Worm (Caenorhabditis elegans) whole organism, L2 larva: ENCODE results near the gene Y57G11C.42.

Experiments used
- F13H6.1 ChIP-seq: sonication (generic microtip); optimal IDR thresholded peaks from 2 replicates; lab custom pipeline; 2016; ENCODE audit warnings: missing genetic modification characterization, missing compliant biosample characterization
- R02D3.7 ChIP-seq: fragments of 150-350 bp; optimal IDR thresholded peaks from 2 replicates; lab custom pipeline; 2014; ENCODE audit warnings: missing biosample characterization, missing genetic modification characterization
- ceh-82 ChIP-seq: fragments of 150-350 bp; optimal IDR thresholded peaks from 2 replicates; lab custom pipeline; 2014; ENCODE audit warnings: missing biosample characterization, missing genetic modification characterization
- elt-1 ChIP-seq: fragments of 150-350 bp; optimal IDR thresholded peaks from 2 replicates; lab custom pipeline; 2014; ENCODE audit warnings: missing biosample characterization, missing genetic modification characterization
- lin-39 ChIP-seq: fragments of 150-350 bp; optimal IDR thresholded peaks from 2 replicates; lab custom pipeline; 2014; ENCODE audit warnings: missing biosample characterization, missing genetic modification reagents, missing genetic modification characterization
- lsy-2 ChIP-seq, 2 experiments: fragments of 150-350 bp in 1 of 2; sonication (generic microtip) in 1 of 2; optimal IDR thresholded peaks; 2 replicates each; lab custom pipeline; 2014 to 2017; ENCODE audit warnings: missing biosample characterization in 2 of 2, missing genetic modification characterization in 2 of 2
- nhr-10 ChIP-seq: sonication (generic microtip); optimal IDR thresholded peaks from 2 replicates; lab custom pipeline; 2017; ENCODE audit warnings: missing biosample characterization, missing genetic modification characterization
- sma-3 ChIP-seq: sonication (generic microtip); optimal IDR thresholded peaks from 2 replicates; lab custom pipeline; 2016; ENCODE audit warnings: missing genetic modification reagents, missing genetic modification characterization, missing compliant biosample characterization
- snpc-4 ChIP-seq: fragments of 150-350 bp; optimal IDR thresholded peaks from 2 replicates; lab custom pipeline; 2014; ENCODE audit warnings: missing biosample characterization, missing genetic modification characterization
- unc-62 ChIP-seq: fragments of 150-350 bp; optimal IDR thresholded peaks from 2 replicates; lab custom pipeline; 2014; ENCODE audit warnings: missing biosample characterization, missing genetic modification reagents, missing genetic modification characterization
- zag-1 ChIP-seq: fragments of 150-350 bp; optimal IDR thresholded peaks from 2 replicates; lab custom pipeline; 2014; ENCODE audit warnings: missing biosample characterization, missing genetic modification characterization

DNA sequence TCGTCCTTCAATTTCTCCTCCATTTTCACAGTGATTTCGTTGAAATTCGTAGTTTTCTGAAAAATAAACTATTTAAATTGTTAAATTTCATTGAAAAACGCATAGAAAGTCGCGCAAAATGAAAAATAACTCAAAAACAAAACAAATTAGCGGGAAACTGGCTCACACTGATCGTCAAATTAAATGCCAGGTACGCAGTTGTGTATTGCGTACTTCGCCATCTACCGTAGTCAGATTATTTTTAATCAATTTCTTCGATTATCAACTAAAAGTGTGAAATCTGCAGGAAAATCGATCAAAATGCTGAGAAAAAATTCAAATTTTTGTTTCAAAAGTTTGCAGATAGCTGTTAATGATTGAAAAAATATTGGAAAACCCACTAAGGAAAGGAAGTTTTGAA, 26.6 kb downstream of the Y57G11C.42 start, which contains the start of gene Y57G11C.499:
- TF ChIP-seq snpc-4 (tag; lab: Kevin White, UChicago) = no peak
- TF ChIP-seq R02D3.7 (tag; lab: Kevin White, UChicago) = no peak
- no peak for TF ChIP-seq nhr-10 (tag; lab: Kevin White, UChicago)
- TF ChIP-seq ceh-82 (tag; lab: Kevin White, UChicago) = no peak
- TF ChIP-seq lin-39 (tag; lab: Kevin White, UChicago) = no peak
- no peak for TF ChIP-seq lsy-2 (tag; optimal IDR thresholded peaks at IDR 0.05; lab: Kevin White, UChicago)
- TF ChIP-seq unc-62 (GFP tag; lab: Kevin White, UChicago) = no peak
- TF ChIP-seq zag-1 = no peak
- no peak for TF ChIP-seq elt-1 (tag; lab: Kevin White, UChicago)
- TF ChIP-seq F13H6.1 (tag; lab: Kevin White, UChicago) = no peak
- no peak for TF ChIP-seq sma-3 (GFP tag; lab: Kevin White, UChicago)
